Fruit fly (Drosophila melanogaster) whole organism, embryonic: Measurements from ENCODE around the gene CG3515.
A peak's percentile ranks its signal among the peaks of the same experiment; 100 is the strongest.

Source experiments
- Blimp-1 ChIP-seq: fragments of 200-800 bp; sonication (Bioruptor generic); optimal IDR thresholded peaks from 3 replicates; lab custom pipeline; 2018; ENCODE audit warnings: missing biosample characterization, missing genetic modification characterization, mild to moderate bottlenecking, moderate library complexity, missing genetic modification reagents
- CG11695 ChIP-seq: fragments of 200-800 bp; sonication (Bioruptor generic); IDR thresholded peaks from 3 replicates; pipeline ENCODE4 v1.3.6; 2022; ENCODE audit warnings: missing biosample characterization, missing genetic modification characterization
- CG12299 ChIP-seq: fragments of 200-800 bp; sonication (Bioruptor generic); optimal IDR thresholded peaks from 2 replicates; lab custom pipeline; 2018; ENCODE audit warnings: missing biosample characterization, mild to moderate bottlenecking, missing genetic modification characterization
- CG1233 ChIP-seq: fragments of 200-800 bp; sonication (Bioruptor generic); optimal IDR thresholded peaks from 4 replicates; lab custom pipeline; 2018; ENCODE audit warnings: missing biosample characterization, mild to moderate bottlenecking, missing genetic modification characterization
- CG12769 ChIP-seq: fragments of 200-800 bp; sonication (Bioruptor generic); optimal IDR thresholded peaks from 2 replicates; lab custom pipeline; 2019; ENCODE audit warnings: missing biosample characterization, mild to moderate bottlenecking, missing genetic modification characterization, moderate library complexity
- CG13296 ChIP-seq: fragments of 200-800 bp; sonication (Bioruptor generic); optimal IDR thresholded peaks from 3 replicates; lab custom pipeline; 2018; ENCODE audit warnings: missing biosample characterization, mild to moderate bottlenecking, missing genetic modification characterization
- CG13894 ChIP-seq: fragments of 200-800 bp; sonication (Bioruptor generic); optimal IDR thresholded peaks from 3 replicates; lab custom pipeline; 2018; ENCODE audit warnings: missing biosample characterization, mild to moderate bottlenecking, missing genetic modification characterization, moderate library complexity
- CG14710 ChIP-seq: fragments of 200-800 bp; sonication (Bioruptor generic); optimal IDR thresholded peaks from 3 replicates; lab custom pipeline; 2019; ENCODE audit warnings: missing biosample characterization, mild to moderate bottlenecking, missing genetic modification characterization, moderate library complexity
- CG15011 ChIP-seq: fragments of 200-800 bp; sonication (Bioruptor generic); optimal IDR thresholded peaks from 3 replicates; lab custom pipeline; 2018; ENCODE audit warnings: missing biosample characterization, mild to moderate bottlenecking, missing genetic modification characterization
- CG18262 ChIP-seq: fragments of 200-800 bp; optimal IDR thresholded peaks from 3 replicates; lab custom pipeline; 2019; ENCODE audit warnings: missing biosample characterization, mild to moderate bottlenecking, missing genetic modification characterization, moderate library complexity
- CG2116 ChIP-seq: fragments of 200-800 bp; sonication (Bioruptor generic); optimal IDR thresholded peaks from 3 replicates; lab custom pipeline; 2018; ENCODE audit warnings: missing biosample characterization, mild to moderate bottlenecking, missing genetic modification characterization
- CG31365 ChIP-seq: fragments of 200-800 bp; sonication (Bioruptor generic); optimal IDR thresholded peaks from 2 replicates; lab custom pipeline; 2018; ENCODE audit warnings: missing biosample characterization, mild to moderate bottlenecking, missing genetic modification characterization
- CG31388 ChIP-seq: fragments of 200-800 bp; sonication (Bioruptor generic); optimal IDR thresholded peaks from 2 replicates; lab custom pipeline; 2016; ENCODE audit warnings: missing biosample characterization, missing genetic modification characterization
- CG34422 ChIP-seq: fragments of 200-800 bp; sonication (Bioruptor generic); IDR thresholded peaks from 3 replicates; pipeline ENCODE4 v1.3.6; 2022; ENCODE audit warnings: missing biosample characterization, missing genetic modification characterization
- CG3995 ChIP-seq: fragments of 200-800 bp; sonication (Bioruptor generic); optimal IDR thresholded peaks from 3 replicates; lab custom pipeline; 2016; ENCODE audit warnings: missing biosample characterization, missing genetic modification characterization
- CG42726 ChIP-seq: fragments of 200-800 bp; sonication (Bioruptor generic); IDR thresholded peaks from 2 replicates; pipeline ENCODE4 v1.3.6; 2022; ENCODE audit warnings: missing biosample characterization, missing genetic modification characterization; ENCODE audit not compliant: partially characterized antibody
- CG4707 ChIP-seq: fragments of 200-800 bp; sonication (Bioruptor generic); optimal IDR thresholded peaks from 2 replicates; lab custom pipeline; 2018; ENCODE audit warnings: missing biosample characterization, mild to moderate bottlenecking, missing genetic modification characterization, moderate library complexity
- CG4730 ChIP-seq: fragments of 200-800 bp; sonication (Bioruptor generic); IDR thresholded peaks from 2 replicates; pipeline ENCODE4 v1.3.6; 2022; ENCODE audit warnings: missing biosample characterization, missing genetic modification characterization
- CG6254 ChIP-seq: fragments of 200-800 bp; sonication (Bioruptor generic); optimal IDR thresholded peaks from 3 replicates; lab custom pipeline; 2017; ENCODE audit warnings: mild to moderate bottlenecking, missing biosample characterization, missing genetic modification reagents, missing genetic modification characterization
- CG6791 ChIP-seq: fragments of 200-800 bp; sonication (Bioruptor generic); IDR thresholded peaks from 3 replicates; pipeline ENCODE4 v1.3.6; 2022; ENCODE audit warnings: missing biosample characterization, missing genetic modification characterization; ENCODE audit not compliant: partially characterized antibody
- CG7839 ChIP-seq: fragments of 200-800 bp; sonication (Bioruptor generic); optimal IDR thresholded peaks from 3 replicates; lab custom pipeline; 2018; ENCODE audit warnings: missing biosample characterization, mild to moderate bottlenecking, missing genetic modification characterization, moderate library complexity
- CG8388 ChIP-seq: fragments of 200-800 bp; sonication (Bioruptor generic); optimal IDR thresholded peaks from 2 replicates; lab custom pipeline; 2019; ENCODE audit warnings: missing biosample characterization, mild to moderate bottlenecking, missing genetic modification characterization, moderate library complexity
- CG8765 ChIP-seq: fragments of 200-800 bp; sonication (Bioruptor generic); IDR thresholded peaks from 2 replicates; pipeline ENCODE4 v1.3.6; 2022; ENCODE audit warnings: missing biosample characterization, missing genetic modification characterization
- D ChIP-seq, 2 experiments: fragments of 200-800 bp in 1 of 2; fragments of >200 bp in 1 of 2; sonication (Bioruptor generic) in 1 of 2; optimal IDR thresholded peaks; 2 replicates in 1 of 2; 3 replicates in 1 of 2; lab custom pipeline; 2017; ENCODE audit warnings: mild to moderate bottlenecking in 1 of 2, missing biosample characterization in 1 of 2, missing genetic modification characterization in 1 of 2, missing genetic modification reagents in 1 of 2
- Dad ChIP-seq: fragments of 200-800 bp; sonication (Bioruptor generic); optimal IDR thresholded peaks from 3 replicates; lab custom pipeline; 2016; ENCODE audit warnings: missing biosample characterization, missing genetic modification characterization
- Kr ChIP-seq: fragments of 200-800 bp; sonication (Bioruptor generic); optimal IDR thresholded peaks from 2 replicates; lab custom pipeline; 2017; ENCODE audit warnings: missing biosample characterization, mild to moderate bottlenecking, missing genetic modification characterization
- Poxn ChIP-seq: fragments of 200-800 bp; sonication (Bioruptor generic); IDR thresholded peaks from 2 replicates; pipeline ENCODE4 v1.3.6; 2022; ENCODE audit warnings: missing biosample characterization, missing genetic modification characterization
- Ptx1 ChIP-seq: fragments of 200-800 bp; sonication (Bioruptor generic); IDR thresholded peaks from 2 replicates; pipeline ENCODE4 v1.3.6; 2022; ENCODE audit warnings: missing biosample characterization, missing genetic modification characterization
- al ChIP-seq: fragments of 200-800 bp; sonication (Bioruptor generic); IDR thresholded peaks from 2 replicates; pipeline ENCODE4 v1.3.6; 2022; ENCODE audit warnings: missing biosample characterization, missing genetic modification characterization
- amos ChIP-seq: fragments of 200-800 bp; sonication (Bioruptor generic); IDR thresholded peaks from 2 replicates; pipeline ENCODE4 v1.3.6; 2022; ENCODE audit warnings: missing biosample characterization, missing genetic modification characterization; ENCODE audit not compliant: partially characterized antibody
- ara ChIP-seq: fragments of 200-800 bp; sonication (Bioruptor generic); IDR thresholded peaks from 2 replicates; pipeline ENCODE4 v1.3.6; 2022; ENCODE audit warnings: missing biosample characterization, missing genetic modification characterization
- caup ChIP-seq: fragments of 200-800 bp; sonication (Bioruptor generic); optimal IDR thresholded peaks from 3 replicates; lab custom pipeline; 2017; ENCODE audit warnings: missing biosample characterization, mild to moderate bottlenecking, missing genetic modification characterization, moderate library complexity; ENCODE audit not compliant: severe bottlenecking
- cg ChIP-seq: fragments of 200-800 bp; sonication (Bioruptor generic); optimal IDR thresholded peaks from 3 replicates; lab custom pipeline; 2019; ENCODE audit warnings: missing biosample characterization, mild to moderate bottlenecking, missing genetic modification characterization, moderate library complexity
- chn ChIP-seq: fragments of 200-800 bp; sonication (Bioruptor generic); optimal IDR thresholded peaks from 2 replicates; lab custom pipeline; 2016; ENCODE audit warnings: missing biosample characterization, missing genetic modification characterization
- crol ChIP-seq: fragments of 200-800 bp; sonication (Bioruptor generic); IDR thresholded peaks from 2 replicates; pipeline ENCODE4 v1.3.6; 2022; ENCODE audit warnings: missing biosample characterization, missing genetic modification characterization
- emc ChIP-seq: fragments of 200-800 bp; sonication (Bioruptor generic); optimal IDR thresholded peaks from 2 replicates; lab custom pipeline; 2016; ENCODE audit warnings: missing biosample characterization, missing genetic modification characterization
- grn ChIP-seq: fragments of 200-800 bp; sonication (Bioruptor generic); optimal IDR thresholded peaks from 3 replicates; lab custom pipeline; 2017; ENCODE audit warnings: missing biosample characterization, missing genetic modification characterization
- kni ChIP-seq: fragments of 200-800 bp; sonication (Bioruptor generic); optimal IDR thresholded peaks from 3 replicates; lab custom pipeline; 2017; ENCODE audit warnings: mild to moderate bottlenecking, missing biosample characterization, missing genetic modification reagents, missing genetic modification characterization
- lola ChIP-seq, 3 experiments: fragments of >200 bp in 2 of 3; fragments of 200-800 bp in 1 of 3; sonication (Bioruptor generic) in 1 of 3; optimal IDR thresholded peaks; 2 replicates each; lab custom pipeline; 2017 to 2019; ENCODE audit warnings: missing biosample characterization in 3 of 3, missing genetic modification characterization in 3 of 3, mild to moderate bottlenecking in 1 of 3, moderate library complexity in 1 of 3
- mam ChIP-seq: fragments of 200-800 bp; sonication (Bioruptor generic); optimal IDR thresholded peaks from 3 replicates; lab custom pipeline; 2016; ENCODE audit warnings: missing biosample characterization, missing genetic modification characterization
- nau ChIP-seq: fragments of 200-800 bp; sonication (Bioruptor generic); optimal IDR thresholded peaks from 3 replicates; lab custom pipeline; 2017; ENCODE audit warnings: missing biosample characterization, mild to moderate bottlenecking, missing genetic modification characterization, missing genetic modification reagents
- onecut ChIP-seq: fragments of 200-800 bp; sonication (Bioruptor generic); IDR thresholded peaks from 2 replicates; pipeline ENCODE4 v1.3.6; 2022; ENCODE audit warnings: missing biosample characterization, missing genetic modification characterization
- pita ChIP-seq: fragments of 200-800 bp; sonication (Bioruptor generic); optimal IDR thresholded peaks from 2 replicates; lab custom pipeline; 2017; ENCODE audit warnings: missing biosample characterization, mild to moderate bottlenecking, missing genetic modification characterization
- so ChIP-seq: fragments of 200-800 bp; sonication (Bioruptor generic); IDR thresholded peaks from 3 replicates; pipeline ENCODE4 v1.3.6; 2022; ENCODE audit warnings: missing biosample characterization, missing genetic modification characterization
- trh ChIP-seq: fragments of 200-800 bp; sonication (Bioruptor generic); optimal IDR thresholded peaks from 2 replicates; lab custom pipeline; 2016; ENCODE audit warnings: missing biosample characterization, missing genetic modification characterization
- vnd ChIP-seq: fragments of 200-800 bp; sonication (Bioruptor generic); IDR thresholded peaks from 3 replicates; pipeline ENCODE4 v1.3.6; 2022; ENCODE audit warnings: missing biosample characterization, missing genetic modification characterization; ENCODE audit not compliant: partially characterized antibody
- z ChIP-seq: fragments of 200-800 bp; sonication (Bioruptor generic); IDR thresholded peaks from 3 replicates; pipeline ENCODE4 v1.3.6; 2022; ENCODE audit warnings: missing biosample characterization, missing genetic modification characterization
- zen ChIP-seq: fragments of 200-800 bp; sonication (Bioruptor generic); optimal IDR thresholded peaks from 3 replicates; lab custom pipeline; 2018; ENCODE audit warnings: missing biosample characterization, mild to moderate bottlenecking, missing genetic modification characterization, moderate library complexity

CG3515 gene

dm6 chr2L:2576565-2577360, 24.1 kb upstream of the CG3515 start, which contains the start of gene insv (continued):
- TF ChIP-seq CG31365 (tag; lab: Kevin White, UChicago) (no peak), CG15011 (GFP tag; lab: Kevin White, UChicago) (no peak), grn (GFP tag; lab: Kevin White, UChicago) (no peak), Kr (no peak), ara (GFP tag; lab: Robert Waterston, UW) (no peak), al (GFP tag; lab: Robert Waterston, UW) (no peak), CG18262 (tag; lab: Kevin White, UChicago) (peak; percentile 13), Ptx1 (peak; percentile 37; the same call in 1 of the 2 replicates), CG8765 (GFP tag; lab: Robert Waterston, UW) (no peak), Dad (GFP tag; lab: Kevin White, UChicago) (no peak), D (optimal IDR thresholded peaks at IDR 0.05; lab: Kevin White, UChicago) (no peak), D (GFP tag; optimal IDR thresholded peaks at IDR 0.05; lab: Kevin White, UChicago) (peak; percentile 10), mam (no peak), CG1233 (no peak), zen (no peak), pita (no peak), z (GFP tag; lab: Robert Waterston, UW) (peak; percentile 39; the same call in 1 of the 3 replicates), CG4707 (GFP tag; lab: Kevin White, UChicago) (no peak), chn (no peak), so (GFP tag; lab: Robert Waterston, UW) (no peak), CG31388 (no peak), lola (GFP tag; optimal IDR thresholded peaks at IDR 0.05; lab: Kevin White, UChicago) (peak in 1 of 3 experiments; percentile 2), cg (GFP tag; lab: Kevin White, UChicago) (peak; percentile 70), CG7839 (no peak), CG6254 (no peak), trh (no peak), kni (GFP tag; lab: Kevin White, UChicago) (no peak), nau (GFP tag; lab: Kevin White, UChicago) (no peak), CG8388 (GFP tag; lab: Kevin White, UChicago) (no peak), Blimp-1 (GFP tag; lab: Kevin White, UChicago) (no peak), CG13296 (GFP tag; lab: Kevin White, UChicago) (no peak), CG13894 (tag; lab: Kevin White, UChicago) (no peak), crol (no peak), onecut (GFP tag; lab: Robert Waterston, UW) (no peak), CG6791 (GFP tag; lab: Robert Waterston, UW) (0 out of 3 replicates have a peak, but pooled peaks have one; percentile 48), caup (no peak), CG12769 (tag; lab: Kevin White, UChicago) (no peak), CG34422 (GFP tag; lab: Robert Waterston, UW) (no peak), CG42726 (no peak), CG14710 (no peak), CG12299 (tag; lab: Kevin White, UChicago) (no peak), Poxn (GFP tag; lab: Robert Waterston, UW) (no peak), CG3995 (GFP tag; lab: Kevin White, UChicago) (no peak), CG11695 (GFP tag; lab: Robert Waterston, UW) (no peak), vnd (GFP tag; lab: Robert Waterston, UW) (peak; percentile 42; the same call in 1 of the 3 replicates), CG4730 (no peak), amos (no peak; the same call in 1 of the 2 replicates), emc (GFP tag; lab: Kevin White, UChicago) (no peak), CG2116 (GFP tag; lab: Kevin White, UChicago) (no peak)
